Worm (Caenorhabditis elegans): ENCODE measurements around the gene K04F1.9.
"Not testable (repeated sequence)": the region's sequence is repeated elsewhere in the genome, so short reads cannot be mapped to it uniquely, and the experiment has no call there.

DNA sequence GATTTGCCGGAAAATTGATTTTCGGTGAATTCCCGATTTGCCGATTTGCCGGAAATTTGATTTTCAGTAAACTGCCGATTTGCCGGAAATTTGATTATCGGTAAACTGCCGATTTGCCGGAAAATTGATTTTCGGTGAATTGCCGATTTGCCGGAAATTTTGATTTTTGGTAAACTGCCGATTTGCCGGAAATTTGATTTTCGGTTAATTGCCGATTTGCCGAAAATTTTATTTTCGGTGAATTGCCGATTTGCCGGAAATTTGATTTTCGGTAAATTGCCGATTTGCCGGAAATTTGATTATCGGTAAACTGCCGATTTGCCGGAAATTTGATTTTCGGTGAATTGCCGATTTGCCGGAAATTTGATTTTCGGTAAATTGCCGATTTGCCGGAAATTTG, 47.5 kb downstream of the K04F1.9 start:
- TF ChIP-seq nhr-102 (tag; optimal IDR thresholded peaks at IDR 0.05); ceh-82 (tag; optimal IDR thresholded peaks at IDR 0.05); nhr-237 (tag; optimal IDR thresholded peaks at IDR 0.05); nhr-76 (tag; optimal IDR thresholded peaks at IDR 0.05); unc-62 (GFP tag; optimal IDR thresholded peaks at IDR 0.05 in 1 of 2); unc-62 (tag; optimal IDR thresholded peaks at IDR 0.05): not testable (repeated sequence)

All from whole organism, L4 larva.